Worm (Caenorhabditis elegans) whole organism, young adult: ENCODE data around the gene B0222.11.

ENCODE experiments used
- C06A6.2 ChIP-seq: fragments of 200-800 bp; sonication (Bioruptor generic); conservative IDR thresholded peaks from 2 replicates; pipeline ENCODE4 v1.3.6; 2022; ENCODE audit warnings: missing genetic modification characterization, missing compliant biosample characterization
- ama-1 ChIP-seq, 3 experiments: fragments of 150-350 bp in 1 of 3; sonication (generic microtip) in 2 of 3; optimal IDR thresholded peaks; 2 replicates each; lab custom pipeline; 2014 to 2018; ENCODE audit warnings: missing biosample characterization in 2 of 3, missing genetic modification characterization in 2 of 3, missing genetic modification reagents in 2 of 3
- hrde-1 ChIP-seq: sonication (generic microtip); optimal IDR thresholded peaks from 2 replicates; lab custom pipeline; 2016; ENCODE audit warnings: missing genetic modification characterization, mild to moderate bottlenecking, missing compliant biosample characterization, moderate library complexity, missing genotype, missing genetic modification reagents, borderline replicate concordance
- lin-54 ChIP-seq: fragments of 200-800 bp; sonication (Bioruptor generic); optimal IDR thresholded peaks from 2 replicates; lab custom pipeline; 2018; ENCODE audit warnings: mild to moderate bottlenecking, missing genetic modification characterization, missing compliant biosample characterization
- rec-8 ChIP-seq, 2 experiments: sonication (generic microtip); optimal IDR thresholded peaks; 2 replicates each; lab custom pipeline; 2016; ENCODE audit warnings: mild to moderate bottlenecking in 2 of 2, missing genetic modification characterization in 2 of 2, missing genetic modification reagents in 2 of 2, missing genotype in 2 of 2, missing biosample characterization in 1 of 2, missing compliant biosample characterization in 1 of 2, moderate library complexity in 1 of 2
- snpc-4 ChIP-seq, 5 experiments: fragments of 150-350 bp in 1 of 5; sonication (generic microtip) in 4 of 5; optimal IDR thresholded peaks; 2 replicates each; lab custom pipeline; 2014 to 2018; ENCODE audit warnings: missing genetic modification characterization in 5 of 5, missing biosample characterization in 3 of 5, antibody characterized with exemption in 2 of 5, mild to moderate bottlenecking in 2 of 5, missing compliant biosample characterization in 2 of 5, missing genotype in 2 of 5, moderate library complexity in 2 of 5, missing genetic modification reagents in 1 of 5
- tlf-1 ChIP-seq: fragments of 200-800 bp; sonication (Bioruptor generic); optimal IDR thresholded peaks from 2 replicates; lab custom pipeline; 2018; ENCODE audit warnings: mild to moderate bottlenecking, missing genetic modification characterization, missing compliant biosample characterization
- unc-62 ChIP-seq: fragments of 150-350 bp; optimal IDR thresholded peaks from 2 replicates; lab custom pipeline; 2014; ENCODE audit warnings: missing biosample characterization, missing genetic modification reagents, missing genetic modification characterization
- ztf-28 ChIP-seq: fragments of 200-800 bp; sonication (Bioruptor generic); IDR thresholded peaks from 2 replicates; pipeline ENCODE4 v1.3.6; 2022; ENCODE audit warnings: missing genetic modification reagents, missing genetic modification characterization, missing compliant biosample characterization

- TF ChIP-seq snpc-4 (GFP tag; optimal IDR thresholded peaks at IDR 0.05; lab: Kevin White, UChicago), result no peak
- no peak for TF ChIP-seq snpc-4 (tag; optimal IDR thresholded peaks at IDR 0.05; lab: Kevin White, UChicago)
- no peak for TF ChIP-seq C06A6.2 (GFP tag; lab: Robert Waterston, UW)
- no peak for TF ChIP-seq ztf-28 (GFP tag; lab: Robert Waterston, UW)
- TF ChIP-seq ama-1 (optimal IDR thresholded peaks at IDR 0.05; lab: Kevin White, UChicago), result no peak
- no peak for TF ChIP-seq ama-1 (GFP tag; optimal IDR thresholded peaks at IDR 0.05; lab: Kevin White, UChicago)
- TF ChIP-seq unc-62 (GFP tag; lab: Kevin White, UChicago), result no peak
- TF ChIP-seq hrde-1 (tag; lab: Kevin White, UChicago), result no peak
- no peak for TF ChIP-seq lin-54 (GFP tag; lab: Kevin White, UChicago)
- no peak for TF ChIP-seq rec-8 (tag; optimal IDR thresholded peaks at IDR 0.05; lab: Kevin White, UChicago)
- TF ChIP-seq tlf-1 (GFP tag; lab: Kevin White, UChicago), result no peak
Observed at ce11 chrV:9143896-9144295, 24.1 kb downstream of the B0222.11 start.
